Fruit fly (Drosophila melanogaster) S2 (cell line): ENCODE results near the gene Ptip.

Experiments
- CG8478 ChIP-seq: fragments of >200 bp; optimal IDR thresholded peaks from 2 replicates; lab custom pipeline; 2018
- CTCF ChIP-seq, 2 experiments: fragments of >200 bp; optimal IDR thresholded peaks; 2 replicates each; lab custom pipeline; 2018

Ptip gene

dm6 chr3L:14004041-14004407, 24.9 kb downstream of the Ptip start:
- TF ChIP-seq CG8478 (lab: Kevin White, UChicago): no peak
- TF ChIP-seq CTCF (optimal IDR thresholded peaks at IDR 0.05; lab: Kevin White, UChicago): no peak

dm6 chr3L:14003297-14004040, 25.5 kb downstream of the Ptip start:
- TF ChIP-seq CTCF (optimal IDR thresholded peaks at IDR 0.05; lab: Kevin White, UChicago): no peak

dm6 chr3L:14002524-14003135, 26.3 kb downstream of the Ptip start:
- peak in 1 of 2 experiments; percentile 4 for TF ChIP-seq CTCF (optimal IDR thresholded peaks at IDR 0.05; lab: Kevin White, UChicago)
- TF ChIP-seq CG8478 (lab: Kevin White, UChicago): no peak

dm6 chr3L:14001658-14002523, 27.0 kb downstream of the Ptip start, which contains the start of the genes Nprl3 and upSET:
Gene Nprl3 (minus strand): TSS chr3L:14001880.
Gene upSET (plus strand): TSS chr3L:14002127.
- TF ChIP-seq CTCF (optimal IDR thresholded peaks at IDR 0.05; lab: Kevin White, UChicago) (no peak), CG8478 (lab: Kevin White, UChicago) (no peak)

- TF ChIP-seq CG8478 (lab: Kevin White, UChicago): no peak
- TF ChIP-seq CTCF (optimal IDR thresholded peaks at IDR 0.05; lab: Kevin White, UChicago): no peak
Observed at dm6 chr3L:13999204-13999603, 29.7 kb downstream of the Ptip start, which contains the start of gene CG17359. Gene CG17359 (minus strand): TSS chr3L:13999251.

- TF ChIP-seq CG8478 (lab: Kevin White, UChicago) (no peak), CTCF (optimal IDR thresholded peaks at IDR 0.05; lab: Kevin White, UChicago) (no peak)
Observed at dm6 chr3L:13996992-13997391, 31.9 kb downstream of the Ptip start, which contains the start of gene CG17361. Gene CG17361 (plus strand): TSS chr3L:13997191.

dm6 chr3L:13996437-13996836, 32.5 kb downstream of the Ptip start:
- TF ChIP-seq CG8478 (lab: Kevin White, UChicago) (no peak), CTCF (optimal IDR thresholded peaks at IDR 0.05; lab: Kevin White, UChicago) (no peak)

- TF ChIP-seq CTCF (optimal IDR thresholded peaks at IDR 0.05; lab: Kevin White, UChicago) (no peak), CG8478 (lab: Kevin White, UChicago) (no peak)
Observed at dm6 chr3L:13993742-13994719, 34.9 kb downstream of the Ptip start, which contains the start of gene CtsK1. Gene CtsK1 (plus strand): TSS chr3L:13994231.

- TF ChIP-seq CG8478 (lab: Kevin White, UChicago): no peak
- TF ChIP-seq CTCF (optimal IDR thresholded peaks at IDR 0.05; lab: Kevin White, UChicago): no peak
Observed at dm6 chr3L:13993233-13993741, 35.6 kb downstream of the Ptip start, which contains the start of gene CG17364. Gene CG17364 (minus strand): TSS chr3L:13993400.

- TF ChIP-seq CG8478 (lab: Kevin White, UChicago): no peak
Observed at dm6 chr3L:13991314-13991713, 37.6 kb downstream of the Ptip start.

dm6 chr3L:13987578-13987977, 41.3 kb downstream of the Ptip start, which contains the start of gene CG9040:
Gene CG9040 (plus strand): TSS chr3L:13987878.
- TF ChIP-seq CTCF (optimal IDR thresholded peaks at IDR 0.05; lab: Kevin White, UChicago) (no peak), CG8478 (lab: Kevin White, UChicago) (no peak)

dm6 chr3L:13986330-13986729, 42.6 kb downstream of the Ptip start, which contains the start of gene CG17362:
Gene CG17362 (plus strand): TSS chr3L:13986620.
- TF ChIP-seq CG8478 (lab: Kevin White, UChicago) (no peak), CTCF (optimal IDR thresholded peaks at IDR 0.05; lab: Kevin White, UChicago) (no peak)

dm6 chr3L:13982516-13982915, 46.4 kb downstream of the Ptip start:
- TF ChIP-seq CG8478 (lab: Kevin White, UChicago): no peak
- TF ChIP-seq CTCF (optimal IDR thresholded peaks at IDR 0.05; lab: Kevin White, UChicago): no peak
